Worm (Caenorhabditis elegans): ENCODE results near the gene F16B4.2.

Gene F16B4.2

ce11 chrV:1642199-1642598 lies 41.4 kb downstream of the F16B4.2 start, which contains the start of gene Y46H3D.1:
TSS of gene Y46H3D.1 (plus strand) at chrV:1642499.
- TF ChIP-seq unc-62 (GFP tag; optimal IDR thresholded peaks at IDR 0.05): no peak
- no peak for TF ChIP-seq tbx-2 (tag; optimal IDR thresholded peaks at IDR 0.05)
- no peak for TF ChIP-seq ztf-11 (tag; optimal IDR thresholded peaks at IDR 0.05)
- TF ChIP-seq jun-1 (tag; optimal IDR thresholded peaks at IDR 0.05): no peak
- TF ChIP-seq nhr-25 (tag; optimal IDR thresholded peaks at IDR 0.05): no peak
- TF ChIP-seq snpc-4 (tag; optimal IDR thresholded peaks at IDR 0.05): no peak
- no peak for TF ChIP-seq nhr-76 (tag; optimal IDR thresholded peaks at IDR 0.05)
- TF ChIP-seq ZK546.5 (tag; optimal IDR thresholded peaks at IDR 0.05): no peak
- TF ChIP-seq nhr-11 (tag; optimal IDR thresholded peaks at IDR 0.05): no peak
- no peak for TF ChIP-seq nhr-28 (tag; optimal IDR thresholded peaks at IDR 0.05)
- TF ChIP-seq zag-1 (tag; optimal IDR thresholded peaks at IDR 0.05): no peak
- no peak for TF ChIP-seq mml-1 (tag; optimal IDR thresholded peaks at IDR 0.05)
- no peak for TF ChIP-seq ceh-16 (tag; optimal IDR thresholded peaks at IDR 0.05)
- TF ChIP-seq ceh-28 (tag; optimal IDR thresholded peaks at IDR 0.05): no peak
- no peak for TF ChIP-seq fkh-2 (tag; optimal IDR thresholded peaks at IDR 0.05)
- no peak for TF ChIP-seq elt-2 (tag; optimal IDR thresholded peaks at IDR 0.05)
- TF ChIP-seq egl-27 (tag; optimal IDR thresholded peaks at IDR 0.05): no peak
- no peak for TF ChIP-seq ceh-9 (tag; optimal IDR thresholded peaks at IDR 0.05)
- no peak for TF ChIP-seq fos-1 (tag; optimal IDR thresholded peaks at IDR 0.05)

- TF ChIP-seq fos-1 (tag; optimal IDR thresholded peaks at IDR 0.05) (no peak), nhr-43 (tag; optimal IDR thresholded peaks at IDR 0.05; ENCODE audit: poor library complexity, severe bottlenecking) (no peak), lin-15B (tag; optimal IDR thresholded peaks at IDR 0.05) (no peak), hmg-11 (tag; optimal IDR thresholded peaks at IDR 0.05) (no peak), ZK546.5 (tag; optimal IDR thresholded peaks at IDR 0.05) (no peak), ceh-82 (tag; optimal IDR thresholded peaks at IDR 0.05) (no peak), nhr-28 (tag; optimal IDR thresholded peaks at IDR 0.05) (no peak), unc-62 (GFP tag; optimal IDR thresholded peaks at IDR 0.05) (no peak), fkh-10 (GFP tag; optimal IDR thresholded peaks at IDR 0.05) (no peak), skn-1 (tag; optimal IDR thresholded peaks at IDR 0.05) (no peak), nhr-11 (tag; optimal IDR thresholded peaks at IDR 0.05) (no peak), mdl-1 (tag; optimal IDR thresholded peaks at IDR 0.05) (no peak), R02D3.7 (tag; optimal IDR thresholded peaks at IDR 0.05) (no peak), eor-1 (tag; optimal IDR thresholded peaks at IDR 0.05) (no peak), egl-27 (tag; optimal IDR thresholded peaks at IDR 0.05) (no peak)
Measured at ce11 chrV:1642768-1643167, 41.9 kb downstream of the F16B4.2 start.

DNA sequence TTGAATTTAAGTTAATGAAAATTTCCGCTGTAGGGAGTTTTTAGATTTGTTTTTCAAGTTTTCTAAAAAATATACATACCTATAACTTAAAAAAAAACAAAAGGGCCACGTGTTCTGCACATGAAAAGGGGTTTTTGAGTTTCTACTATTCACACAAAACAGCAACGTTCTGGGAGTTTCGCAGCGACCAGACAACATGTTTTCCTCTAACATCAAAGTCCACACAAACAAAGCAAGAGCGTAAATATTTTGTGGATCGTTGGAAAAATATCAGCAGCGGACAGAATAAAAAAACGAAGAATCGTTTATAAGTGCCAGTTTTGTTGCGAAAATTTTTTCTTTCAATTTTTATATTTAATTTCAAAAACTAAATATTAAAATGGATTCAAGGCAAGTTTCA lies 43.0 kb downstream of the F16B4.2 start, which contains the start of gene alh-2:
Gene alh-2, plus strand, starts transcription at position 284 of the 400 bp plus-strand sequence.
- TF ChIP-seq ceh-9 (tag; optimal IDR thresholded peaks at IDR 0.05) (no peak), nhr-28 (tag; optimal IDR thresholded peaks at IDR 0.05) (no peak), ztf-11 (tag; optimal IDR thresholded peaks at IDR 0.05) (no peak), pha-4 (tag; optimal IDR thresholded peaks at IDR 0.05) (no peak), nhr-67 (tag; optimal IDR thresholded peaks at IDR 0.05) (no peak), sea-2 (GFP tag; optimal IDR thresholded peaks at IDR 0.05) (no peak), fkh-2 (tag; optimal IDR thresholded peaks at IDR 0.05) (no peak)

DNA sequence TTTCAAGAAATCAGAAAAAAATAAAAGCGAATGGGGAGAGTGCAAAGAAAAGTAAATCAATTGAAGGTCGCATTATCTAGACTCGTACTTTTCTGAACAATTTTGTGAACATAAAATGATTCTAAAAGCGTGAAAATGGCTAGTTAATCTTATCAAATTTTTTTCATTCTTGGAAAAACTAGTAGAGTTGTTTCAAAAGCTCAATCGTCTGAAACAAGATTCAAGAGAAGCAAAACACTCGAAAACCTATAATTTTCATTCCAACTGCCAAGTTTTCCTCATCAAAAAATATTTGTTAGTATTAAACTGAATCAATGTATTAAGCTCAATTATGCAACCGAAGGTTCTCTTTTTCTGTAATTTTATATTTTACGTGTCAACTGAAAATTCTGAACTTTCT lies 47.2 kb downstream of the F16B4.2 start, which contains the start of gene irld-45:
Gene irld-45, plus strand, starts transcription at position 301 of the 400 bp plus-strand sequence.
- TF ChIP-seq ceh-82 (tag; optimal IDR thresholded peaks at IDR 0.05): no peak

DNA sequence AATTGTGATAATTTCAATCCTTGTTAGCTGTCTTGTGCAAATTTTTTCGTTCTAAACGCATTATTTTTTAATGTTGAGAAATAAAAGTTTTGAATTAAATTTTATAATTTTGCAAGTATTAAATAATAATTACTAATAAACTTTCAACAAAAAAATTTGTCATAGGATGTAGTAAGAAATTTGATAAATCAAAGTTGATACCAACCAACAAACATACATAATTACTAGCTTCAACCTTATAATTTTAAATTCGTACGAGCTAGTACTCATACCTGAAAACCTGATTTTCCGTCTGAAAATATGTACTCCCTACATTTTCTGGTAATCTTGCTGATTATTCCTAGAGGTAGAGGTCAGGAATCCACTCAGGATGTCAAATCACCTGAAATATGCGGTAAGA lies 50.2 kb downstream of the F16B4.2 start, which contains the start of gene irld-44:
Gene irld-44, plus strand, starts transcription at position 301 of the 400 bp plus-strand sequence.
- TF ChIP-seq nhr-25 (tag; optimal IDR thresholded peaks at IDR 0.05): no peak

Data from whole organism, L3 larva.